Fruit fly (Drosophila melanogaster) whole organism, embryonic: ENCODE data around the gene CG1824.

ENCODE experiments used
- Adf1 ChIP-seq: fragments of 200-800 bp; sonication (Bioruptor generic); IDR thresholded peaks from 2 replicates; pipeline ENCODE4 v1.3.6; 2022; ENCODE audit warnings: missing biosample characterization, missing genetic modification characterization
- Atf3 ChIP-seq: fragments of 200-800 bp; sonication (Bioruptor generic); optimal IDR thresholded peaks from 3 replicates; lab custom pipeline; 2016; ENCODE audit warnings: missing biosample characterization, missing genetic modification characterization
- Atf6 ChIP-seq: fragments of 200-800 bp; sonication (Bioruptor generic); IDR thresholded peaks from 2 replicates; pipeline ENCODE4 v1.3.6; 2022; ENCODE audit warnings: missing biosample characterization, missing genetic modification characterization
- CG10959 ChIP-seq: fragments of 200-800 bp; sonication (Bioruptor generic); IDR thresholded peaks from 2 replicates; pipeline ENCODE4 v1.3.6; 2022; ENCODE audit warnings: missing biosample characterization, missing genetic modification characterization
- CG13424 ChIP-seq: fragments of 200-800 bp; sonication (Bioruptor generic); optimal IDR thresholded peaks from 2 replicates; lab custom pipeline; 2019; ENCODE audit warnings: missing biosample characterization, mild to moderate bottlenecking, missing genetic modification characterization, moderate library complexity
- CG14965 ChIP-seq: fragments of 200-800 bp; sonication (Bioruptor generic); optimal IDR thresholded peaks from 2 replicates; lab custom pipeline; 2016; ENCODE audit warnings: missing biosample characterization, missing genetic modification characterization, borderline replicate concordance
- CG15011 ChIP-seq: fragments of 200-800 bp; sonication (Bioruptor generic); optimal IDR thresholded peaks from 3 replicates; lab custom pipeline; 2018; ENCODE audit warnings: missing biosample characterization, mild to moderate bottlenecking, missing genetic modification characterization
- CG31224 ChIP-seq: fragments of 200-800 bp; sonication (Bioruptor generic); IDR thresholded peaks from 2 replicates; pipeline ENCODE4 v1.3.6; 2022; ENCODE audit warnings: missing biosample characterization, missing genetic modification characterization
- CG32767 ChIP-seq: fragments of 200-800 bp; sonication (Bioruptor generic); IDR thresholded peaks from 2 replicates; pipeline ENCODE4 v1.3.6; 2022; ENCODE audit warnings: missing biosample characterization, missing genetic modification characterization
- CG34376 ChIP-seq: fragments of 200-800 bp; sonication (Bioruptor generic); optimal IDR thresholded peaks from 2 replicates; lab custom pipeline; 2018; ENCODE audit warnings: missing biosample characterization, mild to moderate bottlenecking, missing genetic modification characterization
- CG34422 ChIP-seq: fragments of 200-800 bp; sonication (Bioruptor generic); IDR thresholded peaks from 3 replicates; pipeline ENCODE4 v1.3.6; 2022; ENCODE audit warnings: missing biosample characterization, missing genetic modification characterization
- CG4820 ChIP-seq: fragments of 200-800 bp; sonication (Bioruptor generic); optimal IDR thresholded peaks from 3 replicates; lab custom pipeline; 2016; ENCODE audit warnings: missing biosample characterization, missing genetic modification characterization
- CG6683 ChIP-seq: fragments of 200-800 bp; sonication (Bioruptor generic); optimal IDR thresholded peaks from 2 replicates; lab custom pipeline; 2017; ENCODE audit warnings: missing biosample characterization, mild to moderate bottlenecking, missing genetic modification characterization, missing genetic modification reagents
- CG7357 ChIP-seq: fragments of 200-800 bp; sonication (Bioruptor generic); IDR thresholded peaks from 3 replicates; pipeline ENCODE4 v1.3.6; 2022; ENCODE audit warnings: missing biosample characterization, missing genetic modification characterization
- CG8478 ChIP-seq: fragments of >200 bp; optimal IDR thresholded peaks from 2 replicates; lab custom pipeline; 2018
- CG9437 ChIP-seq: fragments of 200-800 bp; sonication (Bioruptor generic); optimal IDR thresholded peaks from 2 replicates; lab custom pipeline; 2018; ENCODE audit warnings: missing biosample characterization, mild to moderate bottlenecking, missing genetic modification characterization
- CG9932 ChIP-seq: fragments of 200-800 bp; sonication (Bioruptor generic); IDR thresholded peaks from 2 replicates; pipeline ENCODE4 v1.3.6; 2022; ENCODE audit warnings: missing biosample characterization, missing genetic modification characterization
- CTCF ChIP-seq: fragments of 200-800 bp; sonication (Bioruptor generic); optimal IDR thresholded peaks from 2 replicates; lab custom pipeline; 2017; ENCODE audit warnings: missing biosample characterization, mild to moderate bottlenecking, missing genetic modification characterization, moderate library complexity
- Camta ChIP-seq: fragments of 200-800 bp; sonication (Bioruptor generic); optimal IDR thresholded peaks from 2 replicates; lab custom pipeline; 2016; ENCODE audit warnings: missing biosample characterization, missing genetic modification characterization
- CkIIα-i1 ChIP-seq: fragments of 200-800 bp; sonication (Bioruptor generic); IDR thresholded peaks from 2 replicates; pipeline ENCODE4 v1.3.6; 2022; ENCODE audit warnings: missing biosample characterization, missing genetic modification characterization
- Dek ChIP-seq: fragments of 200-800 bp; sonication (Bioruptor generic); optimal IDR thresholded peaks from 3 replicates; lab custom pipeline; 2019; ENCODE audit warnings: missing biosample characterization, mild to moderate bottlenecking, missing genetic modification characterization, moderate library complexity
- E2f2 ChIP-seq: fragments of 200-800 bp; sonication (Bioruptor generic); IDR thresholded peaks from 2 replicates; pipeline ENCODE4 v1.3.6; 2022; ENCODE audit warnings: missing biosample characterization, missing genetic modification characterization
- H2.0 ChIP-seq: fragments of 200-800 bp; sonication (Bioruptor generic); IDR thresholded peaks from 2 replicates; pipeline ENCODE4 v1.3.6; 2022; ENCODE audit warnings: missing biosample characterization, missing genetic modification characterization
- HLH3B ChIP-seq: fragments of 200-800 bp; sonication (Bioruptor generic); IDR thresholded peaks from 2 replicates; pipeline ENCODE4 v1.3.6; 2022; ENCODE audit warnings: missing biosample characterization, missing genetic modification characterization
- Hand ChIP-seq: fragments of 200-800 bp; sonication (Bioruptor generic); optimal IDR thresholded peaks from 2 replicates; lab custom pipeline; 2017; ENCODE audit warnings: mild to moderate bottlenecking, missing biosample characterization, missing genetic modification reagents, missing genetic modification characterization
- Hr78 ChIP-seq, 2 experiments: fragments of 200-800 bp in 1 of 2; fragments of >200 bp in 1 of 2; sonication (Bioruptor generic) in 1 of 2; optimal IDR thresholded peaks; 2 replicates each; lab custom pipeline; 2017 to 2019; ENCODE audit warnings: missing biosample characterization in 2 of 2, missing genetic modification characterization in 2 of 2, mild to moderate bottlenecking in 1 of 2, moderate library complexity in 1 of 2
- Mad ChIP-seq: fragments of 200-800 bp; sonication (Bioruptor generic); optimal IDR thresholded peaks from 2 replicates; lab custom pipeline; 2016; ENCODE audit warnings: missing biosample characterization, missing genetic modification characterization
- Myb ChIP-seq: fragments of 200-800 bp; sonication (Bioruptor generic); optimal IDR thresholded peaks from 2 replicates; lab custom pipeline; 2016; ENCODE audit warnings: missing biosample characterization, missing genetic modification characterization
- Sry-δ ChIP-seq: fragments of 200-800 bp; sonication (Bioruptor generic); optimal IDR thresholded peaks from 2 replicates; lab custom pipeline; 2016; ENCODE audit warnings: missing biosample characterization, missing genetic modification characterization
- Vsx1 ChIP-seq: fragments of 200-800 bp; sonication (Bioruptor generic); optimal IDR thresholded peaks from 2 replicates; lab custom pipeline; 2017; ENCODE audit warnings: missing biosample characterization, mild to moderate bottlenecking, missing genetic modification characterization, missing genetic modification reagents
- Xbp1 ChIP-seq: fragments of 200-800 bp; sonication (Bioruptor generic); optimal IDR thresholded peaks from 3 replicates; lab custom pipeline; 2016; ENCODE audit warnings: missing biosample characterization, mild to moderate bottlenecking, missing genetic modification characterization
- YL-1 ChIP-seq: fragments of 200-800 bp; sonication (Bioruptor generic); optimal IDR thresholded peaks from 3 replicates; lab custom pipeline; 2017; ENCODE audit warnings: missing biosample characterization, mild to moderate bottlenecking, missing genetic modification characterization
- ab ChIP-seq: fragments of 200-800 bp; sonication (Bioruptor generic); optimal IDR thresholded peaks from 2 replicates; lab custom pipeline; 2016; ENCODE audit warnings: missing biosample characterization, missing genetic modification characterization
- bigmax ChIP-seq: fragments of 200-800 bp; sonication (Bioruptor generic); optimal IDR thresholded peaks from 2 replicates; lab custom pipeline; 2018; ENCODE audit warnings: missing biosample characterization, mild to moderate bottlenecking, missing genetic modification characterization
- bsh ChIP-seq, 2 experiments: fragments of 200-800 bp; sonication (Bioruptor generic); optimal IDR thresholded peaks; 2 replicates each; lab custom pipeline; 2017 to 2018; ENCODE audit warnings: mild to moderate bottlenecking in 2 of 2, missing biosample characterization in 2 of 2, missing genetic modification characterization in 2 of 2, moderate library complexity in 1 of 2
- danr ChIP-seq: fragments of 200-800 bp; sonication (Bioruptor generic); IDR thresholded peaks from 2 replicates; pipeline ENCODE4 v1.3.6; 2022; ENCODE audit warnings: missing biosample characterization, missing genetic modification characterization
- dmrt11E ChIP-seq: fragments of 200-800 bp; sonication (Bioruptor generic); optimal IDR thresholded peaks from 3 replicates; lab custom pipeline; 2018; ENCODE audit warnings: missing biosample characterization, mild to moderate bottlenecking, missing genetic modification characterization, moderate library complexity
- emc ChIP-seq: fragments of 200-800 bp; sonication (Bioruptor generic); optimal IDR thresholded peaks from 2 replicates; lab custom pipeline; 2016; ENCODE audit warnings: missing biosample characterization, missing genetic modification characterization
- fd3F ChIP-seq: fragments of 200-800 bp; sonication (Bioruptor generic); optimal IDR thresholded peaks from 2 replicates; lab custom pipeline; 2018; ENCODE audit warnings: missing biosample characterization, mild to moderate bottlenecking, missing genetic modification characterization, moderate library complexity
- gcm ChIP-seq: fragments of 200-800 bp; sonication (Bioruptor generic); optimal IDR thresholded peaks from 2 replicates; lab custom pipeline; 2019; ENCODE audit warnings: missing biosample characterization, mild to moderate bottlenecking, missing genetic modification characterization, moderate library complexity
- grn ChIP-seq: fragments of 200-800 bp; sonication (Bioruptor generic); optimal IDR thresholded peaks from 3 replicates; lab custom pipeline; 2017; ENCODE audit warnings: missing biosample characterization, missing genetic modification characterization
- kni ChIP-seq: fragments of 200-800 bp; sonication (Bioruptor generic); optimal IDR thresholded peaks from 3 replicates; lab custom pipeline; 2017; ENCODE audit warnings: mild to moderate bottlenecking, missing biosample characterization, missing genetic modification reagents, missing genetic modification characterization
- lmd ChIP-seq: fragments of 200-800 bp; sonication (Bioruptor generic); IDR thresholded peaks from 2 replicates; pipeline ENCODE4 v1.3.6; 2022; ENCODE audit warnings: missing biosample characterization, missing genetic modification characterization
- nmo ChIP-seq: fragments of 200-800 bp; sonication (Bioruptor generic); optimal IDR thresholded peaks from 2 replicates; lab custom pipeline; 2018; ENCODE audit warnings: missing biosample characterization, mild to moderate bottlenecking, missing genetic modification characterization, moderate library complexity
- pita ChIP-seq: fragments of 200-800 bp; sonication (Bioruptor generic); optimal IDR thresholded peaks from 2 replicates; lab custom pipeline; 2017; ENCODE audit warnings: missing biosample characterization, mild to moderate bottlenecking, missing genetic modification characterization
- sens ChIP-seq: fragments of 200-800 bp; sonication (Bioruptor generic); peaks from one replicate; lab custom pipeline; 2016; ENCODE audit warnings: missing biosample characterization, missing genetic modification characterization
- sim ChIP-seq: fragments of 200-800 bp; sonication (Bioruptor generic); IDR thresholded peaks from 2 replicates; pipeline ENCODE4 v1.3.6; 2022; ENCODE audit warnings: missing biosample characterization, missing genetic modification characterization
- sisA ChIP-seq: fragments of 200-800 bp; sonication (Bioruptor generic); IDR thresholded peaks from 2 replicates; pipeline ENCODE4 v1.3.6; 2022; ENCODE audit warnings: missing biosample characterization, missing genetic modification characterization
- stwl ChIP-seq: fragments of 200-800 bp; sonication (Bioruptor generic); optimal IDR thresholded peaks from 3 replicates; lab custom pipeline; 2018; ENCODE audit warnings: missing biosample characterization, mild to moderate bottlenecking, missing genetic modification characterization, moderate library complexity
- tio ChIP-seq: fragments of 200-800 bp; sonication (Bioruptor generic); optimal IDR thresholded peaks from 2 replicates; lab custom pipeline; 2017; ENCODE audit warnings: missing biosample characterization, missing genetic modification characterization, inconsistent platforms
- trh ChIP-seq: fragments of 200-800 bp; sonication (Bioruptor generic); optimal IDR thresholded peaks from 2 replicates; lab custom pipeline; 2016; ENCODE audit warnings: missing biosample characterization, missing genetic modification characterization

Gene CG1824

dm6 chrX:12611536-12612458 is 16.4 kb upstream of the CG1824 start, which contains the start of the genes CG1463 and Fpgs1 (continued):
- no peak for TF ChIP-seq Camta (GFP tag; lab: Kevin White, UChicago)
- no peak for TF ChIP-seq CG7357 (GFP tag; lab: Robert Waterston, UW)
- no peak for TF ChIP-seq danr (GFP tag; lab: Robert Waterston, UW)
- no peak for TF ChIP-seq sim (GFP tag; lab: Robert Waterston, UW)
- TF ChIP-seq Xbp1 (GFP tag; lab: Kevin White, UChicago) = peak; percentile 39
- no peak for TF ChIP-seq bigmax (GFP tag; lab: Kevin White, UChicago)
- TF ChIP-seq CG15011 (GFP tag; lab: Kevin White, UChicago) = no peak
- no peak for TF ChIP-seq CG4820 (GFP tag; lab: Kevin White, UChicago)
- no peak for TF ChIP-seq stwl (tag; lab: Kevin White, UChicago)
- TF ChIP-seq ab (GFP tag; lab: Kevin White, UChicago) = no peak
- no peak for TF ChIP-seq Hr78 (GFP tag; optimal IDR thresholded peaks at IDR 0.05; lab: Kevin White, UChicago)
- TF ChIP-seq lmd (GFP tag; lab: Robert Waterston, UW) = peak; percentile 47; the same call in 1 of the 2 replicates
- TF ChIP-seq Myb = peak; percentile 33
- TF ChIP-seq HLH3B (GFP tag; lab: Robert Waterston, UW) = no peak
- TF ChIP-seq Vsx1 (GFP tag; lab: Kevin White, UChicago) = no peak
- no peak for TF ChIP-seq dmrt11E
- peak; percentile 59 for TF ChIP-seq CG9932 (GFP tag; lab: Robert Waterston, UW)
- TF ChIP-seq E2f2 (GFP tag; lab: Robert Waterston, UW) = peak; percentile 83
- TF ChIP-seq fd3F (GFP tag; lab: Kevin White, UChicago) = no peak
- TF ChIP-seq tio (GFP tag; lab: Kevin White, UChicago) = no peak
- no peak for TF ChIP-seq pita (GFP tag; lab: Kevin White, UChicago)
- TF ChIP-seq Atf3 (GFP tag; lab: Kevin White, UChicago) = no peak
- TF ChIP-seq gcm (GFP tag; lab: Kevin White, UChicago) = no peak
- peak; percentile 59 for TF ChIP-seq nmo (GFP tag; lab: Kevin White, UChicago)
- peak; percentile 44 for TF ChIP-seq Sry-δ
- TF ChIP-seq CG14965 (GFP tag; lab: Kevin White, UChicago) = no peak
- no peak for TF ChIP-seq H2.0 (GFP tag; lab: Robert Waterston, UW)
- TF ChIP-seq CTCF (GFP tag; lab: Kevin White, UChicago) = no peak
- TF ChIP-seq CG6683 (GFP tag; lab: Kevin White, UChicago) = no peak
- TF ChIP-seq Dek (tag; lab: Kevin White, UChicago) = no peak
- TF ChIP-seq CG32767 (GFP tag; lab: Robert Waterston, UW) = no peak
- no peak for TF ChIP-seq bsh (GFP tag; optimal IDR thresholded peaks at IDR 0.05; lab: Kevin White, UChicago)
- no peak for TF ChIP-seq trh (GFP tag; lab: Kevin White, UChicago)
- TF ChIP-seq grn (GFP tag; lab: Kevin White, UChicago) = peak; percentile 83
- TF ChIP-seq Adf1 (GFP tag; lab: Robert Waterston, UW) = no peak
- peak; percentile 39 for TF ChIP-seq YL-1 (GFP tag; lab: Kevin White, UChicago)
- TF ChIP-seq CG34376 = peak; percentile 77
- TF ChIP-seq CG31224 = no peak
- TF ChIP-seq CG9437 (GFP tag; lab: Kevin White, UChicago) = peak; percentile 32
- peak; percentile 21; the same call in 1 of the 2 replicates for TF ChIP-seq Atf6 (GFP tag; lab: Robert Waterston, UW)
- TF ChIP-seq sens (GFP tag; lab: Kevin White, UChicago) = peak; percentile 83
- no peak for TF ChIP-seq Hand
- no peak for TF ChIP-seq emc (GFP tag; lab: Kevin White, UChicago)
- no peak for TF ChIP-seq kni
- no peak for TF ChIP-seq CG10959 (GFP tag; lab: Robert Waterston, UW)
- no peak for TF ChIP-seq CG8478 (lab: Kevin White, UChicago)
- peak; percentile 54 for TF ChIP-seq CG13424
- no peak for TF ChIP-seq sisA (GFP tag; lab: Robert Waterston, UW)
- TF ChIP-seq CkIIα-i1 (GFP tag; lab: Robert Waterston, UW) = no peak
- no peak for TF ChIP-seq Mad (GFP tag; lab: Kevin White, UChicago)
- peak; percentile 47; the same call in 1 of the 3 replicates for TF ChIP-seq CG34422 (GFP tag; lab: Robert Waterston, UW)
